Worm (Caenorhabditis elegans) whole organism, young adult: ENCODE results near the gene F17C11.26.

Source experiments
- D2030.7 ChIP-seq: fragments of 200-800 bp; sonication (Bioruptor generic); IDR thresholded peaks from 2 replicates; pipeline ENCODE4 v1.3.6; 2022; ENCODE audit warnings: missing genetic modification reagents, missing genetic modification characterization, missing compliant biosample characterization
- F10E7.11 ChIP-seq: sonication (generic microtip); optimal IDR thresholded peaks from 2 replicates; lab custom pipeline; 2017; ENCODE audit warnings: mild to moderate bottlenecking, missing genetic modification characterization, moderate library complexity, missing compliant biosample characterization
- F23B12.7 ChIP-seq: sonication (generic microtip); optimal IDR thresholded peaks from 2 replicates; lab custom pipeline; 2017; ENCODE audit warnings: missing genetic modification characterization, mild to moderate bottlenecking, missing compliant biosample characterization, antibody characterized with exemption, moderate library complexity; ENCODE audit not compliant: insufficient read depth
- F49E8.2 ChIP-seq: sonication (generic microtip); optimal IDR thresholded peaks from 3 replicates; lab custom pipeline; 2017; ENCODE audit warnings: missing genetic modification characterization, mild to moderate bottlenecking, missing compliant biosample characterization, antibody characterized with exemption, moderate library complexity; ENCODE audit not compliant: insufficient read depth
- F57A8.1 ChIP-seq: fragments of 200-800 bp; sonication (Bioruptor generic); optimal IDR thresholded peaks from 2 replicates; lab custom pipeline; 2018; ENCODE audit warnings: mild to moderate bottlenecking, missing genetic modification characterization, moderate library complexity, missing compliant biosample characterization
- T07F8.4 ChIP-seq: sonication (generic microtip); optimal IDR thresholded peaks from 2 replicates; lab custom pipeline; 2016; ENCODE audit warnings: mild to moderate bottlenecking, missing genetic modification characterization, moderate library complexity, missing compliant biosample characterization
- Y53F4B.3 ChIP-seq: fragments of 200-800 bp; sonication (Bioruptor generic); IDR thresholded peaks from 2 replicates; pipeline ENCODE4 v1.3.6; 2022; ENCODE audit warnings: missing genetic modification reagents, missing genetic modification characterization, missing compliant biosample characterization
- akir-1 ChIP-seq: fragments of 200-800 bp; sonication (Bioruptor generic); optimal IDR thresholded peaks from 2 replicates; lab custom pipeline; 2018; ENCODE audit warnings: mild to moderate bottlenecking, missing genetic modification characterization, moderate library complexity, missing compliant biosample characterization
- attf-3 ChIP-seq: fragments of 200-800 bp; sonication (Bioruptor generic); conservative IDR thresholded peaks from 2 replicates; pipeline ENCODE4 v1.3.6; 2022; ENCODE audit warnings: missing genetic modification reagents, missing genetic modification characterization, missing compliant biosample characterization
- attf-5 ChIP-seq: fragments of 200-800 bp; sonication (Bioruptor generic); optimal IDR thresholded peaks from 2 replicates; lab custom pipeline; 2018; ENCODE audit warnings: mild to moderate bottlenecking, missing genetic modification characterization, missing compliant biosample characterization
- ceh-27 ChIP-seq: fragments of 200-800 bp; sonication (Bioruptor generic); optimal IDR thresholded peaks from 2 replicates; lab custom pipeline; 2018; ENCODE audit warnings: mild to moderate bottlenecking, missing genetic modification characterization, moderate library complexity, missing compliant biosample characterization
- ceh-58 ChIP-seq: fragments of 200-800 bp; sonication (Bioruptor generic); IDR thresholded peaks from 2 replicates; pipeline ENCODE4 v1.3.6; 2022; ENCODE audit warnings: missing genetic modification characterization, missing compliant biosample characterization
- ceh-91 ChIP-seq: fragments of 200-800 bp; sonication (Bioruptor generic); IDR thresholded peaks from 2 replicates; pipeline ENCODE4 v1.3.6; 2022; ENCODE audit warnings: missing genetic modification reagents, missing genetic modification characterization, missing compliant biosample characterization
- chd-7 ChIP-seq: sonication (generic microtip); optimal IDR thresholded peaks from 2 replicates; lab custom pipeline; 2016; ENCODE audit warnings: mild to moderate bottlenecking, missing genetic modification characterization, moderate library complexity, missing compliant biosample characterization
- dox-1 ChIP-seq: fragments of 200-800 bp; sonication (Bioruptor generic); IDR thresholded peaks from 2 replicates; pipeline ENCODE4 v1.3.6; 2022; ENCODE audit warnings: missing genetic modification reagents, missing genetic modification characterization, missing compliant biosample characterization
- egl-18 ChIP-seq: fragments of 200-800 bp; sonication (Bioruptor generic); IDR thresholded peaks from 2 replicates; pipeline ENCODE4 v1.3.6; 2022; ENCODE audit warnings: missing genetic modification reagents, missing genetic modification characterization, missing compliant biosample characterization
- egl-44 ChIP-seq: fragments of 200-800 bp; sonication (Bioruptor generic); IDR thresholded peaks from 2 replicates; pipeline ENCODE4 v1.3.6; 2022; ENCODE audit warnings: missing genetic modification reagents, missing genetic modification characterization, missing compliant biosample characterization
- egrh-3 ChIP-seq: fragments of 200-800 bp; sonication (Bioruptor generic); IDR thresholded peaks from 2 replicates; pipeline ENCODE4 v1.3.6; 2022; ENCODE audit warnings: missing genetic modification reagents, missing genetic modification characterization, missing compliant biosample characterization
- fkh-3 ChIP-seq: sonication (generic microtip); optimal IDR thresholded peaks from 2 replicates; lab custom pipeline; 2016; ENCODE audit warnings: mild to moderate bottlenecking, missing genetic modification characterization, missing compliant biosample characterization
- him-1 ChIP-seq: sonication (generic microtip); optimal IDR thresholded peaks from 2 replicates; lab custom pipeline; 2016; ENCODE audit warnings: missing genotype, missing genetic modification reagents, missing genetic modification characterization, missing compliant biosample characterization
- hmg-20 ChIP-seq: fragments of 200-800 bp; sonication (Bioruptor generic); IDR thresholded peaks from 2 replicates; pipeline ENCODE4 v1.3.6; 2022; ENCODE audit warnings: missing genetic modification reagents, missing genetic modification characterization, missing compliant biosample characterization
- lin-54 ChIP-seq: fragments of 200-800 bp; sonication (Bioruptor generic); optimal IDR thresholded peaks from 2 replicates; lab custom pipeline; 2018; ENCODE audit warnings: mild to moderate bottlenecking, missing genetic modification characterization, missing compliant biosample characterization
- lsy-27 ChIP-seq: sonication (generic microtip); optimal IDR thresholded peaks from 2 replicates; lab custom pipeline; 2017; ENCODE audit warnings: missing genetic modification characterization, mild to moderate bottlenecking, missing compliant biosample characterization, antibody characterized with exemption, missing genotype, borderline replicate concordance; ENCODE audit not compliant: insufficient read depth
- madf-6 ChIP-seq: fragments of 200-800 bp; sonication (Bioruptor generic); IDR thresholded peaks from 2 replicates; pipeline ENCODE4 v1.3.6; 2022; ENCODE audit warnings: missing genetic modification reagents, missing genetic modification characterization, missing compliant biosample characterization
- mcd-1 ChIP-seq: fragments of 200-800 bp; sonication (Bioruptor generic); IDR thresholded peaks from 2 replicates; pipeline ENCODE4 v1.3.6; 2022; ENCODE audit warnings: missing genetic modification reagents, missing genetic modification characterization, missing compliant biosample characterization
- mel-28 ChIP-seq: sonication (generic microtip); optimal IDR thresholded peaks from 2 replicates; lab custom pipeline; 2016; ENCODE audit warnings: borderline replicate concordance, mild to moderate bottlenecking, missing genetic modification characterization, missing compliant biosample characterization
- mes-4 ChIP-seq: sonication (generic microtip); optimal IDR thresholded peaks from 2 replicates; lab custom pipeline; 2016; ENCODE audit warnings: missing genotype, missing genetic modification characterization, missing compliant biosample characterization
- mxl-1 ChIP-seq: sonication (generic microtip); optimal IDR thresholded peaks from 2 replicates; lab custom pipeline; 2016; ENCODE audit warnings: missing genetic modification characterization, missing compliant biosample characterization
- nfya-2 ChIP-seq: fragments of 200-800 bp; sonication (Bioruptor generic); IDR thresholded peaks from 2 replicates; pipeline ENCODE4 v1.3.6; 2022; ENCODE audit warnings: missing genetic modification reagents, missing genetic modification characterization, missing compliant biosample characterization
- snpc-3.4 ChIP-seq: sonication (generic microtip); optimal IDR thresholded peaks from 2 replicates; lab custom pipeline; 2017; ENCODE audit warnings: missing genetic modification characterization, mild to moderate bottlenecking, missing compliant biosample characterization, antibody characterized with exemption, moderate library complexity, missing genotype, missing genetic modification reagents
- somi-1 ChIP-seq: fragments of 200-800 bp; sonication (Bioruptor generic); optimal IDR thresholded peaks from 2 replicates; lab custom pipeline; 2018; ENCODE audit warnings: mild to moderate bottlenecking, missing genetic modification characterization, missing compliant biosample characterization
- tbp1 ChIP-seq: fragments of 200-800 bp; sonication (Bioruptor generic); optimal IDR thresholded peaks from 2 replicates; lab custom pipeline; 2018; ENCODE audit warnings: mild to moderate bottlenecking, missing genetic modification characterization, missing compliant biosample characterization
- zim-3 ChIP-seq: sonication (generic microtip); optimal IDR thresholded peaks from 2 replicates; lab custom pipeline; 2017; ENCODE audit warnings: mild to moderate bottlenecking, missing genetic modification characterization, moderate library complexity, missing compliant biosample characterization
- ztf-18 ChIP-seq: sonication (generic microtip); optimal IDR thresholded peaks from 2 replicates; lab custom pipeline; 2016; ENCODE audit warnings: missing genotype, mild to moderate bottlenecking, missing genetic modification characterization, missing compliant biosample characterization
- ztf-26 ChIP-seq: sonication (generic microtip); optimal IDR thresholded peaks from 2 replicates; lab custom pipeline; 2017; ENCODE audit warnings: missing genetic modification characterization, missing compliant biosample characterization
- ztf-28 ChIP-seq: fragments of 200-800 bp; sonication (Bioruptor generic); IDR thresholded peaks from 2 replicates; pipeline ENCODE4 v1.3.6; 2022; ENCODE audit warnings: missing genetic modification reagents, missing genetic modification characterization, missing compliant biosample characterization

Gene F17C11.26

DNA sequence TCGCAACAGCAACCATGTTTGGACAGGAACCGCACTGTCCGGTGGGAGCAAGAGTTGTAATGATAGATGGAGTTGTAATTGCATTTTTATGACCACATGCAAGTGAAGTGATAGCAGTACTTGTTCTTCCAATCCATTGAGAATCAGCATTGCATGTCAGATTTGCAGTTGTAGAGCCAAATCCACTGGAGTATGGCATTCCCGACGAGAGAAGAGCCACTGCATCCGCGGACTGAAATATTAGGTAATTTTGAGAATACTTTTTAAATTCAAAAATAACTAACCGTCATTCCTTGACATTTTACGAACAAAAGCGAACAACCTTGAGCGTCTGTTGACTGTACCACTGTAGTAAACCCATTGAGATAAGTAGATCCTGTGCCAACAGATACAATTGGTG lies 33.8 kb downstream of the F17C11.26 start:
- TF ChIP-seq ztf-28 (GFP tag; lab: Robert Waterston, UW) (no peak), fkh-3 (tag; lab: Kevin White, UChicago) (no peak), egrh-3 (GFP tag; lab: Robert Waterston, UW) (no peak), T07F8.4 (no peak), mxl-1 (tag; lab: Kevin White, UChicago) (no peak), nfya-2 (GFP tag; lab: Robert Waterston, UW) (no peak), F57A8.1 (GFP tag; lab: Kevin White, UChicago) (no peak), ceh-27 (GFP tag; lab: Kevin White, UChicago) (no peak), ceh-91 (no peak), ztf-26 (no peak), hmg-20 (GFP tag; lab: Robert Waterston, UW) (no peak), ceh-58 (no peak), Y53F4B.3 (no peak), F10E7.11 (tag; lab: Kevin White, UChicago) (no peak), lin-54 (GFP tag; lab: Kevin White, UChicago) (no peak), zim-3 (tag; lab: Kevin White, UChicago) (no peak), madf-6 (GFP tag; lab: Robert Waterston, UW) (no peak), akir-1 (GFP tag; lab: Kevin White, UChicago) (no peak), F49E8.2 (tag; lab: Kevin White, UChicago) (no peak)

DNA sequence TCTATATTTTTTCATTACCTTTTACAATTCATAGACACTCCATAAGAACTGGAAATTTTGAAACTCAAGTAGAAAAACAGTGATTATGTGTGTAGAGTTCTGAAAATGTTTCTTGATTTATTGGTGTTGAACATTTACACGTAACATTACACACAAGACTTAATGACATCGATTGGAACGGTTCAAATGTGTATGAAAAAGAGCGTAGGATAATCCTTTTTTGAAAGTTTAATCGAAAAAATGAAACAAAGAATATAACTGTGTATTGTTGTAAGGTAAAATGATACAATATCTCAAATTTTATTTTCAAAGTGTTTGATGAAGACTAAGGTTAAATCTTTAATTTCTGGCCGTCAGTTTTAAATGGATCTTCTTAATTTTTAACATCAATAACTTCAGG lies 39.9 kb downstream of the F17C11.26 start, which contains the start of gene fig-1:
Gene fig-1, minus strand, starts transcription at position 101 of the 400 bp plus-strand sequence.
- TF ChIP-seq mel-28 (tag; lab: Kevin White, UChicago), result no peak
- no peak for TF ChIP-seq D2030.7
- no peak for TF ChIP-seq ceh-91
- no peak for TF ChIP-seq somi-1 (GFP tag; lab: Kevin White, UChicago)
- no peak for TF ChIP-seq egl-44
- no peak for TF ChIP-seq lsy-27 (tag; lab: Kevin White, UChicago)
- TF ChIP-seq dox-1 (GFP tag; lab: Robert Waterston, UW), result no peak
- TF ChIP-seq mcd-1 (GFP tag; lab: Robert Waterston, UW), result no peak
- TF ChIP-seq tbp1 (GFP tag; lab: Kevin White, UChicago), result no peak
- TF ChIP-seq ztf-26, result no peak
- no peak for TF ChIP-seq attf-5 (GFP tag; lab: Kevin White, UChicago)
- no peak for TF ChIP-seq ztf-18
- TF ChIP-seq ceh-27 (GFP tag; lab: Kevin White, UChicago), result no peak
- no peak for TF ChIP-seq egl-18
- TF ChIP-seq snpc-3.4, result no peak
- TF ChIP-seq mes-4 (tag; lab: Kevin White, UChicago), result no peak
- no peak for TF ChIP-seq nfya-2 (GFP tag; lab: Robert Waterston, UW)
- TF ChIP-seq attf-3 (GFP tag; lab: Robert Waterston, UW), result no peak
- TF ChIP-seq him-1 (tag; lab: Kevin White, UChicago), result no peak
- TF ChIP-seq chd-7, result no peak

DNA sequence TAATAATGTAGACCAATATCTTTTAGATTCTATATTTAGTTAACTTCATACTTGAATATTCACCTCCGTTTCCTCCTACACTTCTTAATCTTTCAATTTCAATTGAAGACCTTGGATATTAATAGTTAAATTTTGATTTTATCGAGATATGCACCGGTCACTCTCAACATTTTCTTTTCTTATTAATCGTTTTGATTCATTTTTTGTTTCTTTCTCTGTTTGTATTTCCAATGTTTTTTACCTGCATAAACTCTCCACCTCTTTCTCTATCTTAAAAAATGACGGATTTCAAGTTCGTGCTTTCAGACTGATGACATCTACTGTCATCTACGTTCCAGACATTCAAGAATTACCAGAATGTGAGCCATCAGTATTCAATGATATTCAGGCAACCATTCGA lies 50.5 kb downstream of the F17C11.26 start, which contains the start of gene frpr-9:
Gene frpr-9, plus strand, starts transcription at position 301 of the 400 bp plus-strand sequence.
- TF ChIP-seq F23B12.7 (tag; lab: Kevin White, UChicago), result no peak
